Fruit fly (Drosophila melanogaster): ENCODE results near the gene tara.

Gene tara

DNA sequence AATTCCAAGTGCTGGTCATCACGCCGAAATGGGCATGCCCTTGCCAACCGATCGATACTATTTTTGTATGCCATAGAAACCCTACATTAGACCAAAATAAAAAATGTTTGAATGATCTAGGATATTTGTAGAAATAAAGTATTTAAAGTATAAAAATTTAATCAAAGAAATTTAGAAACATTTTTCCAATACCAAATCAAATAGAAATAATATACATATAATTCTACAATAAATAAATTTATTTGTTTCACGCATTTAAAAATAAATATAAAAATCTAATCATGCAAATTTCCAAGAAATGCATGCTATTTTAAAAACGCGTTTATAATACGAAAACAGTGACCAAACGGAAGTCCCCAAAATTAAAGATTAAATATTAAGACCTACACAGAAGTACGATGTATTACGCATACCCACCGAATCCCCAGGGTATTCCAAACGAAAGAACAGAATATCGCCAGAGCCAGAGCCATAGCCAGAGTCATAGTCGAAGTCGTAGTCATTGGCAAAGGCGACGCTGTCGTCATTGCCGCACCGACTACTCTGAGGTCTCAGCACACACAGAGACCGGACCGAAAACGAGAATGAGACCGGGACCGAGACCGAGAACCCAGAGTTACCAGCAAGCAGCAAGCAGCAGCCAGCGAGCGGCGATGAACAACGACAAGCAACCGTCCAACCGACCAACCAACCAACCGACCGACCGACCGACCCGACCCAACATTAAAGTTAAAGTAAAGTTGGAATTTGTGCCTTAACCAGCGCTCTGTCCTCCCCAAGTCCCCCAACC is 16.3 kb upstream of the tara start (continued):
- TF ChIP-seq Bgb (GFP tag; IDR thresholded peaks at IDR 0.05; ENCODE audit: partially characterized antibody) = peak; percentile 35; the same call in 1 of the 2 replicates
- peak; percentile 57; the same call in 1 of the 2 replicates for TF ChIP-seq CG32532 (GFP tag; IDR thresholded peaks at IDR 0.05)
- TF ChIP-seq ftz-f1 (GFP tag; optimal IDR thresholded peaks at IDR 0.05) = no peak
- TF ChIP-seq CG3726 (GFP tag; IDR thresholded peaks at IDR 0.05) = no peak
- TF ChIP-seq B-H1 (GFP tag; IDR thresholded peaks at IDR 0.05) = no peak
- TF ChIP-seq CG18764 (GFP tag; optimal IDR thresholded peaks at IDR 0.05) = no peak
- no peak for TF ChIP-seq nerfin-2 (GFP tag; IDR thresholded peaks at IDR 0.05; ENCODE audit: partially characterized antibody)
- TF ChIP-seq sens (GFP tag) = peak; percentile 74
- no peak for TF ChIP-seq ato (GFP tag; IDR thresholded peaks at IDR 0.05; ENCODE audit: partially characterized antibody)
- TF ChIP-seq CG9932 (GFP tag; IDR thresholded peaks at IDR 0.05) = peak; percentile 50; the same call in 1 of the 2 replicates
- TF ChIP-seq pan (optimal IDR thresholded peaks at IDR 0.05) = no peak
- peak in 1 of 2 experiments; percentile 41 for TF ChIP-seq pan (GFP tag; optimal IDR thresholded peaks at IDR 0.05 in 1 of 2, IDR thresholded peaks at IDR 0.05 in 1 of 2)
- no peak for TF ChIP-seq ATbp (GFP tag; optimal IDR thresholded peaks at IDR 0.05)
- no peak for TF ChIP-seq NC2α (GFP tag; optimal IDR thresholded peaks at IDR 0.05)
- TF ChIP-seq dysf (GFP tag; IDR thresholded peaks at IDR 0.05) = peak; percentile 39; the same call in 1 of the 3 replicates
- TF ChIP-seq ab (GFP tag; optimal IDR thresholded peaks at IDR 0.05) = no peak
- no peak for TF ChIP-seq Sry-β (GFP tag; optimal IDR thresholded peaks at IDR 0.05)
- no peak for TF ChIP-seq h (optimal IDR thresholded peaks at IDR 0.05)
- TF ChIP-seq vfl (GFP tag; optimal IDR thresholded peaks at IDR 0.05) = no peak
- peak; percentile 41 for TF ChIP-seq sob (GFP tag; IDR thresholded peaks at IDR 0.05)
- peak; percentile 37; the same call in 1 of the 2 replicates for TF ChIP-seq CG11696 (GFP tag; IDR thresholded peaks at IDR 0.05)
- TF ChIP-seq CG11560 (tag; IDR thresholded peaks at IDR 0.05) = no peak
- TF ChIP-seq Sry-δ (GFP tag; optimal IDR thresholded peaks at IDR 0.05) = no peak
- no peak for TF ChIP-seq repo (GFP tag; optimal IDR thresholded peaks at IDR 0.05)
- TF ChIP-seq Tbp (GFP tag; optimal IDR thresholded peaks at IDR 0.05) = no peak
- TF ChIP-seq dmrt11E (tag; optimal IDR thresholded peaks at IDR 0.05) = peak; percentile 73
- peak; percentile 7; the same call in 1 of the 2 replicates for TF ChIP-seq ranshi (GFP tag; IDR thresholded peaks at IDR 0.05)
- peak; percentile 73 for TF ChIP-seq Ets65A (GFP tag)
- no peak for TF ChIP-seq CG6683 (GFP tag; optimal IDR thresholded peaks at IDR 0.05)
- TF ChIP-seq Gsc (GFP tag; IDR thresholded peaks at IDR 0.05) = no peak
- TF ChIP-seq Taf1 (GFP tag; IDR thresholded peaks at IDR 0.05) = 0 out of 2 replicates have a peak, but pooled peaks have one; percentile 18
- peak; percentile 92 for TF ChIP-seq CG13894 (tag; optimal IDR thresholded peaks at IDR 0.05)
- peak; percentile 52 for TF ChIP-seq CG18599 (GFP tag; optimal IDR thresholded peaks at IDR 0.05)
- TF ChIP-seq bab2 (GFP tag; optimal IDR thresholded peaks at IDR 0.05) = no peak
- no peak for TF ChIP-seq CG1603 (tag; optimal IDR thresholded peaks at IDR 0.05)
- no peak for TF ChIP-seq tap (tag; optimal IDR thresholded peaks at IDR 0.05)
- TF ChIP-seq dan (GFP tag; IDR thresholded peaks at IDR 0.05) = no peak
- no peak for TF ChIP-seq pros (GFP tag; optimal IDR thresholded peaks at IDR 0.05)
- no peak for TF ChIP-seq kni (GFP tag; optimal IDR thresholded peaks at IDR 0.05)
- no peak for TF ChIP-seq Mes4 (GFP tag; optimal IDR thresholded peaks at IDR 0.05)
- TF ChIP-seq CG34376 (GFP tag; optimal IDR thresholded peaks at IDR 0.05) = no peak
- TF ChIP-seq phol (tag; optimal IDR thresholded peaks at IDR 0.05) = peak; percentile 55
- no peak for TF ChIP-seq CG3838 (GFP tag; optimal IDR thresholded peaks at IDR 0.05)
- peak; percentile 67; the same call in 1 of the 2 replicates for TF ChIP-seq chm (GFP tag; IDR thresholded peaks at IDR 0.05)
- peak; percentile 51 for TF ChIP-seq Spps (tag; optimal IDR thresholded peaks at IDR 0.05)
- TF ChIP-seq Antp (GFP tag; optimal IDR thresholded peaks at IDR 0.05) = no peak
- peak; percentile 61 for TF ChIP-seq CG12391 (tag; optimal IDR thresholded peaks at IDR 0.05)
- no peak for TF ChIP-seq CG2889 (GFP tag; IDR thresholded peaks at IDR 0.05)
- no peak for TF ChIP-seq hb (GFP tag; IDR thresholded peaks at IDR 0.05; ENCODE audit: partially characterized antibody)
- no peak for TF ChIP-seq sna (GFP tag; IDR thresholded peaks at IDR 0.05; ENCODE audit: partially characterized antibody)
